Worm (Caenorhabditis elegans): ENCODE measurements around the gene gfat-1.

Gene gfat-1

ce11 chrII:11545299-11545951 is 49.8 kb downstream of the gfat-1 start, which contains the start of gene dnj-13 (continued):
- peak; percentile 93 for TF ChIP-seq nhr-27 (tag; optimal IDR thresholded peaks at IDR 0.05)
- TF ChIP-seq madf-10 (tag; optimal IDR thresholded peaks at IDR 0.05): peak; percentile 77
- TF ChIP-seq F10E7.11 (tag; optimal IDR thresholded peaks at IDR 0.05): peak; percentile 94
- TF ChIP-seq F33H1.4 (GFP tag; IDR thresholded peaks at IDR 0.05): peak; percentile 83
- peak; percentile 95 for TF ChIP-seq Y67H2A.10 (GFP tag; conservative IDR thresholded peaks at IDR 0.05)
- peak; percentile 95 for TF ChIP-seq K12H6.12 (tag; optimal IDR thresholded peaks at IDR 0.05)
- peak; percentile 88 for TF ChIP-seq ztf-22 (GFP tag; optimal IDR thresholded peaks at IDR 0.05)
- no peak for TF ChIP-seq sptf-2 (GFP tag; optimal IDR thresholded peaks at IDR 0.05)
- TF ChIP-seq nfyb-1 (GFP tag; IDR thresholded peaks at IDR 0.05): peak; percentile 97
- peak; percentile 36; the same call in 1 of the 2 replicates for TF ChIP-seq Y53F4B.3 (GFP tag; IDR thresholded peaks at IDR 0.05)
- peak; percentile 49 for TF ChIP-seq nhr-90 (tag; optimal IDR thresholded peaks at IDR 0.05)
- peak; percentile 45 for TF ChIP-seq nhr-80 (tag; optimal IDR thresholded peaks at IDR 0.05)
- peak; percentile 58 for TF ChIP-seq dpff-1 (tag; optimal IDR thresholded peaks at IDR 0.05)
- no peak for TF ChIP-seq nhr-120 (GFP tag; IDR thresholded peaks at IDR 0.05)
- peak; percentile 6 for TF ChIP-seq dpl-1 (GFP tag; optimal IDR thresholded peaks at IDR 0.05)
- TF ChIP-seq lag-1 (GFP tag; IDR thresholded peaks at IDR 0.05): no peak
- TF ChIP-seq snpc-1.1 (tag; optimal IDR thresholded peaks at IDR 0.05; ENCODE audit: insufficient read depth): no peak
- peak; percentile 98 for TF ChIP-seq lin-40 (tag; optimal IDR thresholded peaks at IDR 0.05)
- TF ChIP-seq mcd-1 (GFP tag; IDR thresholded peaks at IDR 0.05): peak; percentile 99
- TF ChIP-seq ceh-100 (GFP tag; IDR thresholded peaks at IDR 0.05): peak; percentile 93
- TF ChIP-seq lir-1 (GFP tag; conservative IDR thresholded peaks at IDR 0.05): peak; percentile 91
- peak; percentile 55 for TF ChIP-seq T26A5.8 (tag; optimal IDR thresholded peaks at IDR 0.05)
- TF ChIP-seq hlh-26 (GFP tag; conservative IDR thresholded peaks at IDR 0.05): no peak
- TF ChIP-seq dox-1 (GFP tag; IDR thresholded peaks at IDR 0.05): peak; percentile 97
- peak; percentile 86 for TF ChIP-seq gei-17 (GFP tag; optimal IDR thresholded peaks at IDR 0.05)
- no peak for TF ChIP-seq F57C9.4 (tag; optimal IDR thresholded peaks at IDR 0.05)
- peak; percentile 98 for TF ChIP-seq chd-7 (tag; optimal IDR thresholded peaks at IDR 0.05)
- TF ChIP-seq nfya-1 (tag; optimal IDR thresholded peaks at IDR 0.05; ENCODE audit: borderline replicate concordance, insufficient read depth): no peak
- peak; percentile 85 for TF ChIP-seq attf-5 (GFP tag; optimal IDR thresholded peaks at IDR 0.05)
- TF ChIP-seq nfya-2 (GFP tag; IDR thresholded peaks at IDR 0.05): no peak
- no peak for TF ChIP-seq hlh-12 (tag; optimal IDR thresholded peaks at IDR 0.05)
- TF ChIP-seq B0336.3 (GFP tag; IDR thresholded peaks at IDR 0.05): peak; percentile 97
- TF ChIP-seq bed-1 (GFP tag; IDR thresholded peaks at IDR 0.05): no peak
- peak; percentile 54 for TF ChIP-seq egrh-3 (GFP tag; IDR thresholded peaks at IDR 0.05)
- TF ChIP-seq egl-44 (GFP tag; IDR thresholded peaks at IDR 0.05): peak; percentile 89
- peak; percentile 75 for TF ChIP-seq lin-26 (GFP tag; IDR thresholded peaks at IDR 0.05)
- TF ChIP-seq efl-1 (GFP tag; optimal IDR thresholded peaks at IDR 0.05): peak; percentile 54
- TF ChIP-seq cebp-1 (GFP tag; IDR thresholded peaks at IDR 0.05): peak; percentile 94
- TF ChIP-seq cebp-1 (tag; optimal IDR thresholded peaks at IDR 0.05): peak; percentile 97
- peak; percentile 76 for TF ChIP-seq tbp1 (GFP tag; optimal IDR thresholded peaks at IDR 0.05)
- TF ChIP-seq ceh-40 (GFP tag; IDR thresholded peaks at IDR 0.05): peak; percentile 86
- peak; percentile 82 for TF ChIP-seq Y56A3A.18 (GFP tag; IDR thresholded peaks at IDR 0.05)
- TF ChIP-seq madf-8 (GFP tag; conservative IDR thresholded peaks at IDR 0.05): peak; percentile 77
- 0 out of 2 replicates have a peak, but pooled peaks have one; percentile 14 for TF ChIP-seq F37B4.10 (GFP tag; IDR thresholded peaks at IDR 0.05)
- peak; percentile 60 for TF ChIP-seq mel-28 (tag; optimal IDR thresholded peaks at IDR 0.05; ENCODE audit: borderline replicate concordance)
- peak; percentile 92 for TF ChIP-seq D2030.7 (GFP tag; IDR thresholded peaks at IDR 0.05)
- peak; percentile 80 for TF ChIP-seq attf-3 (GFP tag; conservative IDR thresholded peaks at IDR 0.05)
- TF ChIP-seq atf-7 (tag; optimal IDR thresholded peaks at IDR 0.05): peak; percentile 96

Measured in whole organism, young adult.